Worm (Caenorhabditis elegans) whole organism, L3 larva: ENCODE data around the gene unc-93.

Experiments used
- nhr-11 ChIP-seq: fragments of 150-350 bp; optimal IDR thresholded peaks from 2 replicates; lab custom pipeline; 2014; ENCODE audit warnings: missing biosample characterization, missing genetic modification characterization
- nhr-25 ChIP-seq: sonication (generic microtip); optimal IDR thresholded peaks from 2 replicates; lab custom pipeline; 2017; ENCODE audit warnings: missing biosample characterization, missing genetic modification characterization

DNA sequence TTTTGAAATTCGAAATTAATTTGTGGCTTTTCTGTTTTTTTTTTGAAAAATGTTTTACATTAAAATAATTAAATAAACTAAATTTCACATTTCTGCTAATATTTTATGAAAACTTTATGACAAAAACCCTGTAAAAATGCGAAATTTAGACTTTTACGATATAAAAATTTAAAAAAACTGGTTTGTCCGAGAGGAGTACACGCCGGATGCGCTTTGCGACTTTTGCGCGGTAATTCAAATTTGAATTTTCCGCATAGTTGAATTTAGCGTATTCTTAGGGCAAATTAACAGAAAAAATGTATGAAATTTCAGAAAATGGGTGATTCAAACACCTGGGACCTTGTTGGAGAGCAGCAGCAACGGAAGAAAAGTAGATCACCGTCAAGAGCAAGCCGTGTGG lies at the start of gene unc-93:
- no peak for TF ChIP-seq nhr-25 (tag; lab: Kevin White, UChicago)
- no peak for TF ChIP-seq nhr-11 (tag; lab: Kevin White, UChicago)
